Worm (Caenorhabditis elegans) whole organism, L3 larva: Measurements from ENCODE around the gene F32E10.8.
A peak's percentile ranks its signal among the peaks of the same experiment; 100 is the strongest.

Experiments
- R02D3.7 ChIP-seq: fragments of 150-350 bp; optimal IDR thresholded peaks from 2 replicates; lab custom pipeline; 2014; ENCODE audit warnings: missing biosample characterization, missing genetic modification characterization
- ama-1 ChIP-seq: fragments of 150-350 bp; optimal IDR thresholded peaks from 2 replicates; lab custom pipeline; 2018
- ceh-16 ChIP-seq: sonication (generic microtip); optimal IDR thresholded peaks from 2 replicates; lab custom pipeline; 2017; ENCODE audit warnings: missing biosample characterization, missing genetic modification characterization
- ceh-28 ChIP-seq: fragments of 150-350 bp; optimal IDR thresholded peaks from 2 replicates; lab custom pipeline; 2014; ENCODE audit warnings: missing biosample characterization, missing genetic modification reagents, missing genetic modification characterization
- ceh-82 ChIP-seq: fragments of 150-350 bp; optimal IDR thresholded peaks from 2 replicates; lab custom pipeline; 2014; ENCODE audit warnings: missing biosample characterization, missing genetic modification characterization
- ceh-9 ChIP-seq: sonication (generic microtip); optimal IDR thresholded peaks from 2 replicates; lab custom pipeline; 2018; ENCODE audit warnings: missing biosample characterization, missing genetic modification characterization
- daf-12 ChIP-seq: fragments of 150-350 bp; optimal IDR thresholded peaks from 2 replicates; lab custom pipeline; 2014; ENCODE audit warnings: missing biosample characterization, missing genetic modification reagents, missing genetic modification characterization
- egl-27 ChIP-seq: sonication (generic microtip); optimal IDR thresholded peaks from 4 replicates; lab custom pipeline; 2017; ENCODE audit warnings: missing biosample characterization, missing genetic modification reagents, missing genetic modification characterization
- egl-5 ChIP-seq: fragments of 150-350 bp; optimal IDR thresholded peaks from 2 replicates; lab custom pipeline; 2017; ENCODE audit warnings: missing biosample characterization, missing genetic modification reagents, missing genetic modification characterization, inconsistent platforms
- elt-1 ChIP-seq: fragments of 150-350 bp; optimal IDR thresholded peaks from 2 replicates; lab custom pipeline; 2014; ENCODE audit warnings: missing biosample characterization, missing genetic modification characterization
- elt-2 ChIP-seq: sonication (generic microtip); optimal IDR thresholded peaks from 2 replicates; lab custom pipeline; 2016; ENCODE audit warnings: missing genetic modification reagents, mild to moderate bottlenecking, missing genetic modification characterization, missing compliant biosample characterization
- elt-3 ChIP-seq, 3 experiments: fragments of 150-350 bp in 1 of 3; sonication (generic microtip) in 2 of 3; optimal IDR thresholded peaks; 2 replicates in 2 of 3; 4 replicates in 1 of 3; lab custom pipeline; 2014 to 2017; ENCODE audit warnings: missing biosample characterization in 3 of 3, missing genetic modification characterization in 3 of 3
- fkh-10 ChIP-seq: sonication (generic microtip); optimal IDR thresholded peaks from 2 replicates; lab custom pipeline; 2017; ENCODE audit warnings: missing biosample characterization, missing genetic modification reagents, missing genetic modification characterization
- fkh-2 ChIP-seq: fragments of 150-350 bp; optimal IDR thresholded peaks from 2 replicates; lab custom pipeline; 2014; ENCODE audit warnings: missing biosample characterization, missing genetic modification reagents, missing genetic modification characterization
- hmg-11 ChIP-seq: sonication (generic microtip); optimal IDR thresholded peaks from 2 replicates; lab custom pipeline; 2016; ENCODE audit warnings: missing genetic modification characterization, missing compliant biosample characterization
- jun-1 ChIP-seq: fragments of 150-350 bp; optimal IDR thresholded peaks from 2 replicates; lab custom pipeline; 2014; ENCODE audit warnings: missing biosample characterization, missing genetic modification reagents, missing genetic modification characterization
- lin-15B ChIP-seq: fragments of 150-350 bp; optimal IDR thresholded peaks from 2 replicates; lab custom pipeline; 2014; ENCODE audit warnings: missing biosample characterization, missing genetic modification characterization
- lin-39 ChIP-seq: fragments of 150-350 bp; optimal IDR thresholded peaks from 2 replicates; lab custom pipeline; 2018; ENCODE audit warnings: missing biosample characterization, missing genetic modification reagents, missing genetic modification characterization
- lsy-12 ChIP-seq: sonication (generic microtip); optimal IDR thresholded peaks from 2 replicates; lab custom pipeline; 2016; ENCODE audit warnings: mild to moderate bottlenecking, missing genetic modification characterization, missing compliant biosample characterization
- mdl-1 ChIP-seq: fragments of 150-350 bp; optimal IDR thresholded peaks from 2 replicates; lab custom pipeline; 2014; ENCODE audit warnings: missing biosample characterization, missing genetic modification characterization
- mml-1 ChIP-seq: fragments of 150-350 bp; sonication (generic microtip); optimal IDR thresholded peaks from 3 replicates; lab custom pipeline; 2014; ENCODE audit warnings: missing biosample characterization, missing genetic modification characterization
- nfya-1 ChIP-seq: sonication (generic microtip); optimal IDR thresholded peaks from 2 replicates; lab custom pipeline; 2017; ENCODE audit warnings: missing genetic modification characterization, mild to moderate bottlenecking, missing compliant biosample characterization, antibody characterized with exemption, moderate library complexity; ENCODE audit not compliant: insufficient read depth
- nhr-12 ChIP-seq: fragments of 150-350 bp; optimal IDR thresholded peaks from 2 replicates; lab custom pipeline; 2014; ENCODE audit warnings: missing biosample characterization, missing genetic modification characterization
- nhr-23 ChIP-seq: fragments of 150-350 bp; optimal IDR thresholded peaks from 2 replicates; lab custom pipeline; 2014; ENCODE audit warnings: missing biosample characterization, missing genetic modification reagents, missing genetic modification characterization
- nhr-237 ChIP-seq: fragments of 150-350 bp; optimal IDR thresholded peaks from 2 replicates; lab custom pipeline; 2014; ENCODE audit warnings: missing biosample characterization, missing genetic modification characterization
- nhr-25 ChIP-seq: sonication (generic microtip); optimal IDR thresholded peaks from 2 replicates; lab custom pipeline; 2017; ENCODE audit warnings: missing biosample characterization, missing genetic modification characterization
- nhr-28 ChIP-seq: fragments of 150-350 bp; optimal IDR thresholded peaks from 2 replicates; lab custom pipeline; 2014; ENCODE audit warnings: missing biosample characterization, missing genetic modification characterization
- nhr-67 ChIP-seq: fragments of 150-350 bp; optimal IDR thresholded peaks from 2 replicates; lab custom pipeline; 2014; ENCODE audit warnings: missing biosample characterization, missing genetic modification characterization
- nhr-76 ChIP-seq: fragments of 150-350 bp; sonication (generic microtip); optimal IDR thresholded peaks from 5 replicates; lab custom pipeline; 2014; ENCODE audit warnings: missing biosample characterization, missing genetic modification characterization
- nhr-77 ChIP-seq: fragments of 150-350 bp; optimal IDR thresholded peaks from 2 replicates; lab custom pipeline; 2014; ENCODE audit warnings: missing biosample characterization, missing genetic modification characterization
- pha-4 ChIP-seq: fragments of 150-350 bp; optimal IDR thresholded peaks from 2 replicates; lab custom pipeline; 2014; ENCODE audit warnings: missing biosample characterization, missing genetic modification reagents, missing genetic modification characterization
- pqm-1 ChIP-seq: fragments of 150-350 bp; optimal IDR thresholded peaks from 2 replicates; lab custom pipeline; 2017; ENCODE audit warnings: missing biosample characterization, missing genetic modification characterization, inconsistent platforms
- sea-2 ChIP-seq: fragments of 150-350 bp; sonication (generic microtip); optimal IDR thresholded peaks from 4 replicates; lab custom pipeline; 2014; ENCODE audit warnings: missing biosample characterization, missing genetic modification reagents, missing genetic modification characterization
- skn-1 ChIP-seq: fragments of 150-350 bp; optimal IDR thresholded peaks from 2 replicates; lab custom pipeline; 2014; ENCODE audit warnings: missing biosample characterization, missing genetic modification characterization
- snpc-4 ChIP-seq: fragments of 150-350 bp; optimal IDR thresholded peaks from 2 replicates; lab custom pipeline; 2014; ENCODE audit warnings: missing biosample characterization, missing genetic modification characterization
- tbx-2 ChIP-seq: sonication (generic microtip); optimal IDR thresholded peaks from 2 replicates; lab custom pipeline; 2016; ENCODE audit warnings: mild to moderate bottlenecking, missing genetic modification characterization, missing compliant biosample characterization
- unc-39 ChIP-seq: sonication (generic microtip); optimal IDR thresholded peaks from 4 replicates; lab custom pipeline; 2017; ENCODE audit warnings: missing biosample characterization, missing genetic modification characterization
- zag-1 ChIP-seq: fragments of 150-350 bp; optimal IDR thresholded peaks from 2 replicates; lab custom pipeline; 2014; ENCODE audit warnings: missing biosample characterization, missing genetic modification characterization
- ztf-11 ChIP-seq: fragments of 150-350 bp; optimal IDR thresholded peaks from 2 replicates; lab custom pipeline; 2014; ENCODE audit warnings: missing biosample characterization, missing genetic modification characterization

The F32E10.8 gene

DNA sequence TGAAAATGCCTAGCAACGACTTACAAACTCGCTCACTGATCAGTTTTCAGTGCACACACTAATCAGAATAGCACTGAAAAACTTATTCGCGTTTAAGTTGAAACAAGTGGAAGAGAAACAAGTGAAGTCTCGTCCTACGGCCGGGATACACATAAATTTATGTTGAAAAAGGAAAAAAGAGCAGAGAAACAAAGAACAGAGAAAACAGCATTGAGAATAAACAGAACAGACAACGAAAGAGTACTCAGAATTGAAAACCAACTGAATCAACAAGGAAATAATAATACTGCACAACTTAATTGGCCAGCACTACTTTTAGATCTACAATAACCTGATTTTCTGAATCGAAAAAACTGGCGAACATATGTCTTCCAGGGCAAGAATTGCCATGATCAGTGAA, 13.1 kb upstream of the F32E10.8 start, which contains the start of gene F49E8.6:
TSS of gene F49E8.6 (minus strand) at position 317 of the 400 bp plus-strand sequence.
- no peak for TF ChIP-seq unc-39 (tag; lab: Kevin White, UChicago)
- no peak for TF ChIP-seq lsy-12 (tag; lab: Kevin White, UChicago)
- no peak for TF ChIP-seq mdl-1 (tag; lab: Kevin White, UChicago)
- no peak for TF ChIP-seq fkh-2 (tag; lab: Kevin White, UChicago)
- TF ChIP-seq nhr-23 (tag; lab: Kevin White, UChicago): no peak
- no peak for TF ChIP-seq fkh-10 (GFP tag; lab: Kevin White, UChicago)
- peak; percentile 6 for TF ChIP-seq nfya-1 (tag; lab: Kevin White, UChicago)
- no peak for TF ChIP-seq sea-2 (GFP tag; lab: Kevin White, UChicago)
- no peak for TF ChIP-seq nhr-77
- TF ChIP-seq elt-2: no peak
- no peak for TF ChIP-seq snpc-4 (tag; lab: Kevin White, UChicago)
- no peak for TF ChIP-seq egl-27 (tag; lab: Kevin White, UChicago)
- TF ChIP-seq pha-4 (tag; lab: Kevin White, UChicago): peak; percentile 57
- no peak for TF ChIP-seq nhr-67 (tag; lab: Kevin White, UChicago)
- TF ChIP-seq, all 47 proteins: peak for 2

DNA sequence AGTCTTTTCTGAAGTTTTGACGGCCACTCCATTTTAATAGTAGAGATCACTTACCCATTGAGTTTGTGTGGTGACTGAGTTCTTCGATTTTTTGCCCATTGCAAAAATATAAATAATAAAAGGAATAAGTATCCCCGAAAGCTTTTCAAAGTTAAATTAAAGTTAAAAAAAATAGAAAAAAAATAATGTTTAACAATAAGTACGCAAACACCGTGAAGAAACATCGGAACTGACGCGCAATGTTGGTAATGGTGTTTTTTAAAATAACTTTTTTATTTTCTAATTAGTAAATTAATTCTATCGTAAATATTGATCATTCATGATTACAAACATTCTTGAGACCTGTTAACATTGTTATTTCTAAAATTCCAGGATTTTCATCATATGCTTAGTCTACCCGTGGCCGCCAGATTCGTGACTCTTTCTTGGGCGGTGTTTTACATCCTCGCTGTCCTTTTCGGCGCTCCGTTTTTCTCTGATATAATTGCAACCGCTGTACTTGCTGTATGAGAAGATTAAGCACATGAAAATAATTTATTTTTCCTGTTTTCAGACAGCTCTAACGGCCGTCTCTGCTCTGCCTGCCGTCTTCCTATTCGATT, 11.0 kb upstream of the F32E10.8 start, which contains the start of the genes F49E8.7, F49E8.8 and nprl-2:
TSS of gene F49E8.7 (minus strand) at position 101 of the 602 bp plus-strand sequence.
TSS of gene F49E8.8 (plus strand) at position 373 of the 602 bp plus-strand sequence.
TSS of gene nprl-2 (plus strand) at position 552 of the 602 bp plus-strand sequence.
- TF ChIP-seq daf-12 (no peak), pqm-1 (no peak), ceh-16 (tag; lab: Kevin White, UChicago) (no peak), pha-4 (tag; lab: Kevin White, UChicago) (peak; percentile 32)

DNA sequence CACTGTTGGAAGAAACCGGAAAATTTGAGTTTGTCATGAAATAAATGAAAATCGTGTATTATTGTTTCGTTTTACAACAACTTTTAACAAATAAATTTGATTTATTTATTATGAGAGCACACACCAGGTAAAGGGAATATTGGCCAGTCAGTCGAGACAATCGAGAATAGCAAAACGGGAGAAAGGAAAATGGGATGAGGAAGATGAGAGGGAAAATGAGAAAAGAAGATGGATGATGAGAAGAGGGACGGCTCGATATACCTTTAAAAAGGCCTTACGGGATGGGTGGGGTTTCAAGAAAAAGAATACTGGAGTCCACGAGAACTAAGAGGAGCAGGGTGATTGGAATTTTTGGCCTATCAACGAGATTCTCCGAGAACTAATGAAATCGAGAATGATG, 8.8 kb upstream of the F32E10.8 start:
- TF ChIP-seq ceh-82 (no peak), nhr-23 (tag; lab: Kevin White, UChicago) (no peak), nhr-76 (no peak), unc-39 (tag; lab: Kevin White, UChicago) (no peak), mdl-1 (tag; lab: Kevin White, UChicago) (no peak), pqm-1 (no peak), elt-2 (no peak), tbx-2 (tag; lab: Kevin White, UChicago) (no peak), lin-39 (tag; lab: Kevin White, UChicago) (no peak), ceh-9 (tag; lab: Kevin White, UChicago) (no peak), egl-27 (tag; lab: Kevin White, UChicago) (no peak)

ce11 chrIV:7559237-7559636, 8.2 kb upstream of the F32E10.8 start:
- TF ChIP-seq nhr-77: no peak
- no peak for TF ChIP-seq elt-3 (tag; optimal IDR thresholded peaks at IDR 0.05; lab: Kevin White, UChicago)
- TF ChIP-seq elt-2: no peak
- TF ChIP-seq nhr-76: no peak

- no peak for TF ChIP-seq ztf-11 (tag; lab: Kevin White, UChicago)
- TF ChIP-seq daf-12: no peak
- TF ChIP-seq pqm-1: no peak
- TF ChIP-seq nhr-23 (tag; lab: Kevin White, UChicago): peak; percentile 33
- no peak for TF ChIP-seq zag-1
- peak; percentile 78 for TF ChIP-seq pha-4 (tag; lab: Kevin White, UChicago)
- no peak for TF ChIP-seq elt-1
- peak; percentile 75 for TF ChIP-seq lin-15B (tag; lab: Kevin White, UChicago)
- no peak for TF ChIP-seq nhr-237 (tag; lab: Kevin White, UChicago)
- no peak for TF ChIP-seq elt-3 (tag; optimal IDR thresholded peaks at IDR 0.05; lab: Kevin White, UChicago)
- no peak for TF ChIP-seq mml-1 (tag; lab: Kevin White, UChicago)
- no peak for TF ChIP-seq ceh-28 (tag; lab: Kevin White, UChicago)
- TF ChIP-seq nfya-1 (tag; lab: Kevin White, UChicago): peak; percentile 59
- TF ChIP-seq skn-1 (tag; lab: Kevin White, UChicago): no peak
- TF ChIP-seq jun-1 (tag; lab: Kevin White, UChicago): no peak
- TF ChIP-seq ama-1 (lab: Kevin White, UChicago): no peak
- peak; percentile 53 for TF ChIP-seq egl-5 (tag; lab: Kevin White, UChicago)
- peak; percentile 39 for TF ChIP-seq hmg-11 (tag; lab: Kevin White, UChicago)
- peak; percentile 48 for TF ChIP-seq lin-39 (tag; lab: Kevin White, UChicago)
- peak; percentile 12 for TF ChIP-seq elt-2
- no peak for TF ChIP-seq R02D3.7 (tag; lab: Kevin White, UChicago)
- TF ChIP-seq nhr-25: no peak
- TF ChIP-seq unc-39 (tag; lab: Kevin White, UChicago): no peak
- no peak for TF ChIP-seq nhr-12
- TF ChIP-seq snpc-4 (tag; lab: Kevin White, UChicago): peak; percentile 29
- no peak for TF ChIP-seq nhr-28 (tag; lab: Kevin White, UChicago)
These were observed 5.7 kb upstream of the F32E10.8 start, which contains the start of gene ima-3 for ce11 chrIV:7561614-7562142. Gene ima-3 (minus strand): TSS chrIV:7561664.
